Worm (Caenorhabditis elegans): ENCODE results near the gene C06A1.7.

DNA sequence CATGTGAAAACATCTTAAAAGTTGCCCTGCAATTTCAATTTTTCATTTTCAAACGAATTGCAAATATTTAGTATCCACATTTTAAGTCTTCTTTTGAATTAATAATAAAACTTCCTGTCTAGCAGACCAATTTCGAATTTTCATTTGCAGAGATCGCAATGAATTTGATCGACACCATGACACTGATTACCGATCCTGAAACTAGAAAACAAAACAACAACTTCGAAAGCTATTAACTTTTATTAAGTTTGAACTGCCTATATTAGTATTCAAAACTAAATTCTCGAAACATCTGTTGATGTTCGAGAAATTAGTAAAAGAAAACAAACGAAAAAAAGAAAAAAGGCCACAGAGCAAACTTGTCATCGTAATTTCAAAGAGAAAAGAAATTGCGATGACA, 9.5 kb downstream of the C06A1.7 start:
- TF ChIP-seq unc-62 (GFP tag; optimal IDR thresholded peaks at IDR 0.05) (no peak), lsy-2 (tag; optimal IDR thresholded peaks at IDR 0.05) (no peak), M03D4.4 (tag; optimal IDR thresholded peaks at IDR 0.05) (no peak), nhr-28 (tag; optimal IDR thresholded peaks at IDR 0.05) (no peak), mep-1 (tag; optimal IDR thresholded peaks at IDR 0.05) (no peak), ztf-11 (tag; optimal IDR thresholded peaks at IDR 0.05) (no peak), ces-1 (GFP tag; optimal IDR thresholded peaks at IDR 0.05) (no peak), zip-8 (tag; optimal IDR thresholded peaks at IDR 0.05) (no peak), unc-39 (tag; optimal IDR thresholded peaks at IDR 0.05) (no peak), pha-4 (tag; optimal IDR thresholded peaks at IDR 0.05) (no peak)
